Fruit fly (Drosophila melanogaster) whole organism, embryonic: ENCODE results near the gene CG46042.

Source experiments
- Antp ChIP-seq: fragments of 200-800 bp; sonication (Bioruptor generic); optimal IDR thresholded peaks from 3 replicates; lab custom pipeline; 2016; ENCODE audit warnings: missing biosample characterization, missing genetic modification characterization
- Bdp1 ChIP-seq: fragments of 200-800 bp; sonication (Bioruptor generic); optimal IDR thresholded peaks from 3 replicates; lab custom pipeline; 2016; ENCODE audit warnings: missing biosample characterization, missing genetic modification characterization
- Bteb2 ChIP-seq: fragments of 200-800 bp; sonication (Bioruptor generic); optimal IDR thresholded peaks from 2 replicates; lab custom pipeline; 2016; ENCODE audit warnings: missing biosample characterization, missing genetic modification characterization
- CG10147 ChIP-seq: fragments of 200-800 bp; sonication (Bioruptor generic); optimal IDR thresholded peaks from 2 replicates; lab custom pipeline; 2019; ENCODE audit warnings: missing biosample characterization, mild to moderate bottlenecking, missing genetic modification characterization, moderate library complexity
- CG11456 ChIP-seq: fragments of 200-800 bp; sonication (Bioruptor generic); IDR thresholded peaks from 3 replicates; pipeline ENCODE4 v1.3.6; 2022; ENCODE audit warnings: missing biosample characterization, missing genetic modification characterization
- CG11504 ChIP-seq: fragments of 200-800 bp; sonication (Bioruptor generic); optimal IDR thresholded peaks from 3 replicates; lab custom pipeline; 2019; ENCODE audit warnings: missing biosample characterization, mild to moderate bottlenecking, missing genetic modification characterization, moderate library complexity
- CG11723 ChIP-seq: fragments of 200-800 bp; sonication (Bioruptor generic); optimal IDR thresholded peaks from 2 replicates; lab custom pipeline; 2017; ENCODE audit warnings: missing biosample characterization, mild to moderate bottlenecking, missing genetic modification characterization
- CG12236 ChIP-seq: fragments of 200-800 bp; sonication (Bioruptor generic); optimal IDR thresholded peaks from 2 replicates; lab custom pipeline; 2016; ENCODE audit warnings: missing biosample characterization, missing genetic modification characterization
- CG12299 ChIP-seq: fragments of 200-800 bp; sonication (Bioruptor generic); optimal IDR thresholded peaks from 2 replicates; lab custom pipeline; 2018; ENCODE audit warnings: missing biosample characterization, mild to moderate bottlenecking, missing genetic modification characterization
- CG12659 ChIP-seq: fragments of 200-800 bp; sonication (Bioruptor generic); optimal IDR thresholded peaks from 3 replicates; lab custom pipeline; 2017; ENCODE audit warnings: mild to moderate bottlenecking, missing biosample characterization, missing genetic modification reagents, missing genetic modification characterization
- CG13424 ChIP-seq: fragments of 200-800 bp; sonication (Bioruptor generic); optimal IDR thresholded peaks from 2 replicates; lab custom pipeline; 2019; ENCODE audit warnings: missing biosample characterization, mild to moderate bottlenecking, missing genetic modification characterization, moderate library complexity
- CG14667 ChIP-seq: fragments of 200-800 bp; sonication (Bioruptor generic); IDR thresholded peaks from 2 replicates; pipeline ENCODE4 v1.3.6; 2022; ENCODE audit warnings: missing biosample characterization, missing genetic modification characterization
- CG15514 ChIP-seq: fragments of 200-800 bp; sonication (Bioruptor generic); optimal IDR thresholded peaks from 3 replicates; lab custom pipeline; 2017; ENCODE audit warnings: missing biosample characterization, missing genetic modification characterization, mild to moderate bottlenecking, moderate library complexity, missing genetic modification reagents
- CG17568 ChIP-seq: fragments of 200-800 bp; sonication (Bioruptor generic); optimal IDR thresholded peaks from 2 replicates; lab custom pipeline; 2018; ENCODE audit warnings: missing biosample characterization, mild to moderate bottlenecking, missing genetic modification characterization, moderate library complexity
- CG31388 ChIP-seq: fragments of 200-800 bp; sonication (Bioruptor generic); optimal IDR thresholded peaks from 2 replicates; lab custom pipeline; 2016; ENCODE audit warnings: missing biosample characterization, missing genetic modification characterization
- CG32772 ChIP-seq: fragments of 200-800 bp; sonication (Bioruptor generic); IDR thresholded peaks from 2 replicates; pipeline ENCODE4 v1.3.6; 2022; ENCODE audit warnings: missing biosample characterization, missing genetic modification characterization
- CG4854 ChIP-seq: fragments of 200-800 bp; sonication (Bioruptor generic); optimal IDR thresholded peaks from 2 replicates; lab custom pipeline; 2016; ENCODE audit warnings: missing biosample characterization, missing genetic modification characterization, inconsistent platforms
- CG6175 ChIP-seq: fragments of 200-800 bp; sonication (Bioruptor generic); IDR thresholded peaks from 3 replicates; pipeline ENCODE4 v1.3.6; 2022; ENCODE audit warnings: missing biosample characterization, missing genetic modification characterization
- CG6791 ChIP-seq: fragments of 200-800 bp; sonication (Bioruptor generic); IDR thresholded peaks from 3 replicates; pipeline ENCODE4 v1.3.6; 2022; ENCODE audit warnings: missing biosample characterization, missing genetic modification characterization; ENCODE audit not compliant: partially characterized antibody
- CG7372 ChIP-seq: fragments of 200-800 bp; sonication (Bioruptor generic); IDR thresholded peaks from 2 replicates; pipeline ENCODE4 v1.3.6; 2022; ENCODE audit warnings: missing biosample characterization, missing genetic modification characterization
- CG8290 ChIP-seq, 3 experiments: fragments of 200-800 bp; sonication (Bioruptor generic); optimal IDR thresholded peaks; 2 replicates each; lab custom pipeline; 2016 to 2019; ENCODE audit warnings: missing biosample characterization in 3 of 3, missing genetic modification characterization in 3 of 3, mild to moderate bottlenecking in 2 of 3, moderate library complexity in 1 of 3
- CG8924 ChIP-seq: fragments of 200-800 bp; optimal IDR thresholded peaks from 3 replicates; lab custom pipeline; 2019; ENCODE audit warnings: missing biosample characterization, mild to moderate bottlenecking, missing genetic modification characterization, moderate library complexity
- CG9437 ChIP-seq: fragments of 200-800 bp; sonication (Bioruptor generic); optimal IDR thresholded peaks from 2 replicates; lab custom pipeline; 2018; ENCODE audit warnings: missing biosample characterization, mild to moderate bottlenecking, missing genetic modification characterization
- CG9797 ChIP-seq: fragments of 200-800 bp; sonication (Bioruptor generic); optimal IDR thresholded peaks from 3 replicates; lab custom pipeline; 2018; ENCODE audit warnings: missing biosample characterization, mild to moderate bottlenecking, missing genetic modification characterization
- Dfd ChIP-seq, 2 experiments: fragments of >200 bp; optimal IDR thresholded peaks; 2 replicates each; lab custom pipeline; 2017; ENCODE audit warnings: missing biosample characterization in 2 of 2, missing genetic modification characterization in 2 of 2
- Lim3 ChIP-seq: fragments of 200-800 bp; sonication (Bioruptor generic); IDR thresholded peaks from 2 replicates; pipeline ENCODE4 v1.3.6; 2022; ENCODE audit warnings: missing biosample characterization, missing genetic modification characterization
- Oli ChIP-seq: fragments of 200-800 bp; sonication (Bioruptor generic); optimal IDR thresholded peaks from 2 replicates; lab custom pipeline; 2018; ENCODE audit warnings: missing biosample characterization, mild to moderate bottlenecking, missing genetic modification characterization, moderate library complexity
- Pdp1 ChIP-seq, 2 experiments: fragments of 200-800 bp; sonication (Bioruptor generic); optimal IDR thresholded peaks; 3 replicates each; lab custom pipeline; 2016; ENCODE audit warnings: missing biosample characterization in 2 of 2, missing genetic modification characterization in 2 of 2, mild to moderate bottlenecking in 1 of 2, moderate library complexity in 1 of 2
- Ravus ChIP-seq: fragments of 200-800 bp; sonication (Bioruptor generic); IDR thresholded peaks from 2 replicates; pipeline ENCODE4 v1.3.6; 2022; ENCODE audit warnings: missing biosample characterization, missing genetic modification characterization
- Stat92E ChIP-seq, 3 experiments: fragments of >200 bp in 2 of 3; fragments of 200-800 bp in 1 of 3; sonication (Bioruptor generic) in 1 of 3; optimal IDR thresholded peaks; 2 replicates each; lab custom pipeline; 2017 to 2019; ENCODE audit warnings: missing biosample characterization in 3 of 3, missing genetic modification characterization in 3 of 3, mild to moderate bottlenecking in 1 of 3, moderate library complexity in 1 of 3
- Taf1 ChIP-seq: fragments of 200-800 bp; sonication (Bioruptor generic); IDR thresholded peaks from 2 replicates; pipeline ENCODE4 v1.3.6; 2022; ENCODE audit warnings: missing biosample characterization, missing genetic modification characterization
- aop ChIP-seq: fragments of 200-800 bp; sonication (Bioruptor generic); IDR thresholded peaks from 2 replicates; pipeline ENCODE4 v1.3.6; 2022; ENCODE audit warnings: missing biosample characterization, missing genetic modification characterization
- caup ChIP-seq: fragments of 200-800 bp; sonication (Bioruptor generic); optimal IDR thresholded peaks from 3 replicates; lab custom pipeline; 2017; ENCODE audit warnings: missing biosample characterization, mild to moderate bottlenecking, missing genetic modification characterization, moderate library complexity; ENCODE audit not compliant: severe bottlenecking
- dimm ChIP-seq: fragments of 200-800 bp; sonication (Bioruptor generic); IDR thresholded peaks from 2 replicates; pipeline ENCODE4 v1.3.6; 2022; ENCODE audit warnings: missing biosample characterization, missing genetic modification characterization
- disco-r ChIP-seq: fragments of 200-800 bp; sonication (Bioruptor generic); optimal IDR thresholded peaks from 2 replicates; lab custom pipeline; 2016; ENCODE audit warnings: missing biosample characterization, missing genetic modification characterization
- gce ChIP-seq: fragments of 200-800 bp; sonication (Bioruptor generic); IDR thresholded peaks from 3 replicates; pipeline ENCODE4 v1.3.6; 2022; ENCODE audit warnings: missing biosample characterization, missing genetic modification characterization
- gem ChIP-seq: fragments of 200-800 bp; sonication (Bioruptor generic); optimal IDR thresholded peaks from 2 replicates; lab custom pipeline; 2019; ENCODE audit warnings: missing biosample characterization, mild to moderate bottlenecking, missing genetic modification characterization, moderate library complexity
- grau ChIP-seq: fragments of 200-800 bp; optimal IDR thresholded peaks from 3 replicates; lab custom pipeline; 2019; ENCODE audit warnings: missing biosample characterization, mild to moderate bottlenecking, missing genetic modification characterization, moderate library complexity
- gsb ChIP-seq: fragments of 200-800 bp; sonication (Bioruptor generic); IDR thresholded peaks from 2 replicates; pipeline ENCODE4 v1.3.6; 2022; ENCODE audit warnings: missing biosample characterization, missing genetic modification characterization
- h ChIP-seq: fragments of >200 bp; optimal IDR thresholded peaks from 2 replicates; lab custom pipeline; 2017
- hb ChIP-seq: fragments of 200-800 bp; sonication (Bioruptor generic); IDR thresholded peaks from 3 replicates; pipeline ENCODE4 v1.3.6; 2022; ENCODE audit warnings: missing biosample characterization, missing genetic modification characterization; ENCODE audit not compliant: partially characterized antibody
- her ChIP-seq: fragments of 200-800 bp; sonication (Bioruptor generic); optimal IDR thresholded peaks from 2 replicates; lab custom pipeline; 2016; ENCODE audit warnings: missing biosample characterization, missing genetic modification characterization
- kni ChIP-seq: fragments of 200-800 bp; sonication (Bioruptor generic); optimal IDR thresholded peaks from 3 replicates; lab custom pipeline; 2017; ENCODE audit warnings: mild to moderate bottlenecking, missing biosample characterization, missing genetic modification reagents, missing genetic modification characterization
- pros ChIP-seq: fragments of 200-800 bp; sonication (Bioruptor generic); optimal IDR thresholded peaks from 3 replicates; lab custom pipeline; 2019; ENCODE audit warnings: missing biosample characterization, mild to moderate bottlenecking, missing genetic modification characterization, moderate library complexity
- row ChIP-seq: fragments of 200-800 bp; sonication (Bioruptor generic); IDR thresholded peaks from 3 replicates; pipeline ENCODE4 v1.3.6; 2022; ENCODE audit warnings: missing biosample characterization, missing genetic modification characterization
- stc ChIP-seq: fragments of 200-800 bp; sonication (Bioruptor generic); IDR thresholded peaks from 2 replicates; pipeline ENCODE4 v1.3.6; 2022; ENCODE audit warnings: missing biosample characterization, missing genetic modification characterization
- tll ChIP-seq, 2 experiments: fragments of 200-800 bp in 1 of 2; fragments of >200 bp in 1 of 2; sonication (Bioruptor generic) in 1 of 2; optimal IDR thresholded peaks; 2 replicates each; lab custom pipeline; 2017 to 2019; ENCODE audit warnings: missing biosample characterization in 2 of 2, missing genetic modification characterization in 2 of 2, mild to moderate bottlenecking in 1 of 2, moderate library complexity in 1 of 2
- usp ChIP-seq: fragments of >200 bp; optimal IDR thresholded peaks from 2 replicates; lab custom pipeline; 2017; ENCODE audit warnings: missing biosample characterization, missing genetic modification characterization
- zf30C ChIP-seq: fragments of 200-800 bp; sonication (Bioruptor generic); optimal IDR thresholded peaks from 3 replicates; lab custom pipeline; 2018; ENCODE audit warnings: missing biosample characterization, mild to moderate bottlenecking, missing genetic modification characterization

Gene CG46042

dm6 chr3R:19905932-19906439 is 36.2 kb downstream of the CG46042 start (continued):
- TF ChIP-seq usp (GFP tag; lab: Kevin White, UChicago): no peak
- TF ChIP-seq CG11723 (GFP tag; lab: Kevin White, UChicago): peak; percentile 67
- peak; percentile 41 for TF ChIP-seq CG10147
- TF ChIP-seq Taf1: peak; percentile 83
- peak; percentile 27 for TF ChIP-seq CG12236
- TF ChIP-seq row: peak; percentile 94
- TF ChIP-seq CG9797 (GFP tag; lab: Kevin White, UChicago): no peak
- TF ChIP-seq Bteb2 (GFP tag; lab: Kevin White, UChicago): peak; percentile 68
- peak; percentile 61 for TF ChIP-seq CG17568 (GFP tag; lab: Kevin White, UChicago)
- TF ChIP-seq kni (GFP tag; lab: Kevin White, UChicago): no peak
- TF ChIP-seq CG6791: no peak
- no peak for TF ChIP-seq CG8290 (GFP tag; optimal IDR thresholded peaks at IDR 0.05; lab: Kevin White, UChicago)
- TF ChIP-seq CG8290 (tag; optimal IDR thresholded peaks at IDR 0.05; lab: Kevin White, UChicago): peak in 1 of 2 experiments; percentile 97
- no peak for TF ChIP-seq Stat92E (GFP tag; optimal IDR thresholded peaks at IDR 0.05; lab: Kevin White, UChicago)
- TF ChIP-seq CG31388 (GFP tag; lab: Kevin White, UChicago): no peak
- TF ChIP-seq gce (GFP tag; lab: Robert Waterston, UW): peak; percentile 69; the same call in 1 of the 3 replicates
- peak; percentile 31; the same call in 1 of the 2 replicates for TF ChIP-seq dimm (GFP tag; lab: Robert Waterston, UW)
- TF ChIP-seq Antp (GFP tag; lab: Kevin White, UChicago): peak; percentile 79
- TF ChIP-seq CG7372 (GFP tag; lab: Robert Waterston, UW): peak; percentile 44; the same call in 1 of the 2 replicates
- TF ChIP-seq disco-r (GFP tag; lab: Kevin White, UChicago): peak; percentile 46
- no peak; the same call in 1 of the 2 replicates for TF ChIP-seq Ravus (GFP tag; lab: Robert Waterston, UW)
- no peak for TF ChIP-seq zf30C
- peak; percentile 8 for TF ChIP-seq CG12299
- TF ChIP-seq Pdp1 (GFP tag; optimal IDR thresholded peaks at IDR 0.05; lab: Kevin White, UChicago): peak; percentile 65 to 74
- TF ChIP-seq CG8924 (tag; lab: Kevin White, UChicago): peak; percentile 70
- peak; percentile 48; the same call in 1 of the 3 replicates for TF ChIP-seq CG6175 (GFP tag; lab: Robert Waterston, UW)
- no peak for TF ChIP-seq h (lab: Kevin White, UChicago)
- peak; percentile 83 for TF ChIP-seq Oli
- peak; percentile 74 for TF ChIP-seq CG15514 (GFP tag; lab: Kevin White, UChicago)
- TF ChIP-seq Bdp1: peak; percentile 61
- TF ChIP-seq stc (GFP tag; lab: Robert Waterston, UW): peak; percentile 81
- TF ChIP-seq CG11456 (GFP tag; lab: Robert Waterston, UW): peak; percentile 80
- TF ChIP-seq aop (GFP tag; lab: Robert Waterston, UW): no peak
- no peak for TF ChIP-seq pros
- TF ChIP-seq gsb (GFP tag; lab: Robert Waterston, UW): peak; percentile 70
- TF ChIP-seq CG14667: peak; percentile 77
- peak; percentile 84 for TF ChIP-seq grau (tag; lab: Kevin White, UChicago)
- peak; percentile 76 for TF ChIP-seq CG11504
- no peak for TF ChIP-seq tll (GFP tag; optimal IDR thresholded peaks at IDR 0.05; lab: Kevin White, UChicago)
- TF ChIP-seq her: peak; percentile 68
- peak; percentile 82 for TF ChIP-seq gem (tag; lab: Kevin White, UChicago)
- TF ChIP-seq Dfd (GFP tag; optimal IDR thresholded peaks at IDR 0.05; lab: Kevin White, UChicago): no peak
- TF ChIP-seq CG12659: peak; percentile 80
- TF ChIP-seq CG32772 (GFP tag; lab: Robert Waterston, UW): peak; percentile 81
- TF ChIP-seq CG9437 (GFP tag; lab: Kevin White, UChicago): no peak
- peak; percentile 78 for TF ChIP-seq CG13424
- peak; percentile 46; the same call in 1 of the 2 replicates for TF ChIP-seq Lim3 (GFP tag; lab: Robert Waterston, UW)
- TF ChIP-seq CG4854: peak; percentile 19
- no peak for TF ChIP-seq hb
- TF ChIP-seq caup (GFP tag; lab: Kevin White, UChicago): peak; percentile 79
